Worm (Caenorhabditis elegans) whole organism, mixed stage, embryonic: ENCODE measurements around the gene aagr-1.

ENCODE experiments used
- M03D4.4 ChIP-seq: sonication (generic microtip); optimal IDR thresholded peaks from 2 replicates; lab custom pipeline; 2017; ENCODE audit warnings: mild to moderate bottlenecking, missing genetic modification characterization, missing compliant biosample characterization
- bed-3 ChIP-seq: fragments of 200-800 bp; sonication (Bioruptor generic); optimal IDR thresholded peaks from 3 replicates; lab custom pipeline; 2018; ENCODE audit warnings: mild to moderate bottlenecking, missing genetic modification characterization, moderate library complexity, missing compliant biosample characterization
- blmp-1 ChIP-seq: fragments of 150-350 bp; optimal IDR thresholded peaks from 2 replicates; lab custom pipeline; 2014; ENCODE audit warnings: missing biosample characterization, missing genetic modification characterization
- ceh-39 ChIP-seq: fragments of 150-350 bp; optimal IDR thresholded peaks from 2 replicates; lab custom pipeline; 2014; ENCODE audit warnings: missing biosample characterization, missing genetic modification characterization
- ceh-43 ChIP-seq: fragments of 200-800 bp; sonication (Bioruptor generic); optimal IDR thresholded peaks from 2 replicates; lab custom pipeline; 2018; ENCODE audit warnings: mild to moderate bottlenecking, missing genetic modification characterization, moderate library complexity, missing compliant biosample characterization
- ceh-83 ChIP-seq: fragments of 200-800 bp; sonication (Bioruptor generic); optimal IDR thresholded peaks from 2 replicates; lab custom pipeline; 2018; ENCODE audit warnings: mild to moderate bottlenecking, missing genetic modification characterization, missing compliant biosample characterization
- ces-1 ChIP-seq: fragments of 150-350 bp; optimal IDR thresholded peaks from 2 replicates; lab custom pipeline; 2014; ENCODE audit warnings: missing biosample characterization, missing genetic modification reagents, missing genetic modification characterization
- cnd-1 ChIP-seq: fragments of 200-800 bp; sonication (Bioruptor generic); optimal IDR thresholded peaks from 2 replicates; lab custom pipeline; 2018; ENCODE audit warnings: mild to moderate bottlenecking, missing genetic modification characterization, missing compliant biosample characterization
- drap-1 ChIP-seq: fragments of 200-800 bp; sonication (Bioruptor generic); optimal IDR thresholded peaks from 3 replicates; lab custom pipeline; 2018; ENCODE audit warnings: mild to moderate bottlenecking, missing genetic modification characterization, missing compliant biosample characterization
- elt-1 ChIP-seq: sonication (generic microtip); optimal IDR thresholded peaks from 2 replicates; lab custom pipeline; 2017; ENCODE audit warnings: missing genetic modification characterization, mild to moderate bottlenecking, missing compliant biosample characterization, antibody characterized with exemption, moderate library complexity, borderline replicate concordance; ENCODE audit not compliant: insufficient read depth
- elt-3 ChIP-seq: fragments of 150-350 bp; optimal IDR thresholded peaks from 2 replicates; lab custom pipeline; 2014; ENCODE audit warnings: missing biosample characterization, missing genetic modification characterization
- flh-1 ChIP-seq: fragments of 200-800 bp; sonication (Bioruptor generic); optimal IDR thresholded peaks from 2 replicates; lab custom pipeline; 2018; ENCODE audit warnings: mild to moderate bottlenecking, missing genetic modification characterization, moderate library complexity, missing compliant biosample characterization
- ham-2 ChIP-seq: fragments of 200-800 bp; sonication (Bioruptor generic); optimal IDR thresholded peaks from 2 replicates; lab custom pipeline; 2018; ENCODE audit warnings: mild to moderate bottlenecking, missing genetic modification characterization, missing compliant biosample characterization
- hlh-1 ChIP-seq: fragments of 150-350 bp; optimal IDR thresholded peaks from 2 replicates; lab custom pipeline; 2014; ENCODE audit warnings: missing biosample characterization, missing genetic modification reagents, missing genetic modification characterization
- lin-13 ChIP-seq: fragments of 150-350 bp; optimal IDR thresholded peaks from 2 replicates; lab custom pipeline; 2014; ENCODE audit warnings: missing biosample characterization, missing genetic modification characterization
- lin-32 ChIP-seq: fragments of 200-800 bp; sonication (Bioruptor generic); optimal IDR thresholded peaks from 2 replicates; lab custom pipeline; 2018; ENCODE audit warnings: mild to moderate bottlenecking, missing genetic modification characterization, missing compliant biosample characterization
- lsy-2 ChIP-seq: fragments of 150-350 bp; optimal IDR thresholded peaks from 2 replicates; lab custom pipeline; 2014; ENCODE audit warnings: missing biosample characterization, missing genetic modification characterization
- mls-2 ChIP-seq: sonication (generic microtip); optimal IDR thresholded peaks from 2 replicates; lab custom pipeline; 2016; ENCODE audit warnings: mild to moderate bottlenecking, missing genetic modification characterization, moderate library complexity, missing compliant biosample characterization
- nhr-12 ChIP-seq: fragments of 150-350 bp; optimal IDR thresholded peaks from 2 replicates; lab custom pipeline; 2014; ENCODE audit warnings: missing biosample characterization, missing genetic modification characterization
- nhr-2 ChIP-seq: fragments of 150-350 bp; optimal IDR thresholded peaks from 2 replicates; lab custom pipeline; 2014; ENCODE audit warnings: missing biosample characterization, missing genetic modification characterization
- nhr-237 ChIP-seq: fragments of 150-350 bp; optimal IDR thresholded peaks from 2 replicates; lab custom pipeline; 2014; ENCODE audit warnings: missing biosample characterization, missing genetic modification characterization
- nhr-28 ChIP-seq: fragments of 150-350 bp; optimal IDR thresholded peaks from 2 replicates; lab custom pipeline; 2014; ENCODE audit warnings: missing biosample characterization, missing genetic modification characterization
- nhr-76 ChIP-seq: sonication (generic microtip); optimal IDR thresholded peaks from 2 replicates; lab custom pipeline; 2017; ENCODE audit warnings: missing biosample characterization, missing genetic modification characterization
- pha-4 ChIP-seq: fragments of 150-350 bp; optimal IDR thresholded peaks from 2 replicates; lab custom pipeline; 2018; ENCODE audit warnings: missing biosample characterization, missing genetic modification reagents, missing genetic modification characterization
- sem-2 ChIP-seq: fragments of 200-800 bp; sonication (Bioruptor generic); optimal IDR thresholded peaks from 2 replicates; lab custom pipeline; 2018; ENCODE audit warnings: mild to moderate bottlenecking, missing genetic modification characterization, missing compliant biosample characterization
- snpc-4 ChIP-seq: fragments of 150-350 bp; optimal IDR thresholded peaks from 2 replicates; lab custom pipeline; 2014; ENCODE audit warnings: missing biosample characterization, missing genetic modification characterization
- sptf-1 ChIP-seq: sonication (generic microtip); optimal IDR thresholded peaks from 2 replicates; lab custom pipeline; 2017; ENCODE audit warnings: mild to moderate bottlenecking, missing genetic modification characterization, moderate library complexity, missing compliant biosample characterization
- tbx-8 ChIP-seq: fragments of 200-800 bp; sonication (Bioruptor generic); optimal IDR thresholded peaks from 2 replicates; lab custom pipeline; 2018; ENCODE audit warnings: mild to moderate bottlenecking, missing genetic modification characterization, moderate library complexity, missing compliant biosample characterization
- unc-39 ChIP-seq: fragments of 150-350 bp; optimal IDR thresholded peaks from 2 replicates; lab custom pipeline; 2014; ENCODE audit warnings: missing biosample characterization, missing genetic modification characterization
- unc-62 ChIP-seq: fragments of 150-350 bp; optimal IDR thresholded peaks from 2 replicates; lab custom pipeline; 2014; ENCODE audit warnings: missing biosample characterization, missing genetic modification reagents, missing genetic modification characterization
- zip-8 ChIP-seq: fragments of 150-350 bp; optimal IDR thresholded peaks from 2 replicates; lab custom pipeline; 2014; ENCODE audit warnings: missing biosample characterization, missing genetic modification characterization
- ztf-11 ChIP-seq: fragments of 150-350 bp; optimal IDR thresholded peaks from 2 replicates; lab custom pipeline; 2014; ENCODE audit warnings: missing biosample characterization, missing genetic modification characterization

aagr-1 gene

DNA sequence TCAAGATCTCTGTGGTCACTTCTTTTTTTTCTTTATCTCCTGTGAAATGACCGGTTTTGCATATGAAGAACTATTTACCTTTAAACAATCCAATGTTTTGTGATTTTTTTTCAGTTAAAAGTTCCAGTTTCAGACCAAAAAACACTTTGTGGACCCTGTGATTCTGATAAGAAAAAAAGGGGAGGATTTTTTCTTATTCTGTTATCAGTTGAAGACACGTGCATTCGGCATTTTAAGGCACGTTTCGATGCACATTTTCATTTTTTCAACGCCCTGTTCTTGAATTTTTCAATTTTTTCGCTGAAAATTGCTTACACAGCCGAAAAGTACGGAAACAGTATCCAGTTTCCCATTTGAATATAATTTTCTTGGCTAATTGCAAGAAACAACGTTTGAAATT lies at the start of gene aagr-1:
TSS of gene aagr-1 (plus strand) at position 227 of the 400 bp plus-strand sequence.
- TF ChIP-seq ceh-43 (GFP tag; lab: Kevin White, UChicago) (no peak), blmp-1 (no peak), snpc-4 (no peak), lin-32 (GFP tag; lab: Kevin White, UChicago) (no peak), elt-1 (tag; lab: Kevin White, UChicago) (no peak), zip-8 (no peak), nhr-2 (no peak), sptf-1 (no peak), hlh-1 (tag; lab: Kevin White, UChicago) (no peak), tbx-8 (GFP tag; lab: Kevin White, UChicago) (no peak), ceh-39 (tag; lab: Kevin White, UChicago) (no peak), ham-2 (GFP tag; lab: Kevin White, UChicago) (no peak), pha-4 (tag; lab: Kevin White, UChicago) (no peak), ztf-11 (no peak), ceh-83 (GFP tag; lab: Kevin White, UChicago) (no peak), cnd-1 (tag; lab: Kevin White, UChicago) (no peak), M03D4.4 (no peak), drap-1 (GFP tag; lab: Kevin White, UChicago) (no peak), nhr-28 (tag; lab: Kevin White, UChicago) (no peak)
- TF ChIP-seq, all 35 proteins: peak for 0

DNA sequence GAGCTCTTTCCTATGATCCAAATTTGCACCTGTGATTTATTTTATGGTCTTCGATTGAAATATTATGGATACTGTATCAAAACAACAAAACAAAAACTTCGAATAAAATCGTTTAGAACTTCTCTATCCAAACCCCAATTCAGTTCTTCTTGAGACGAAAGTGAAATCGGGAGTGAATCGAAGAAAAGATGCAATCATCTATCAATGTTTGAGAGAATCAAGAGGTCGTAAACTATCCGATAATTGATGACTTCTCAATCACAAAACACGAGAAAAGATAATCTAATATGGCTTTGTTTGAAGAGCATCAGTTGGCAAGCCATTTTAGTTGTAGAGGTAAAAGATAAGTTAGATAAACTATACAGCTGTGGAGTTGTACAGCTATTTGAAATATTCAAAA lies 48.5 kb upstream of the aagr-1 start:
- TF ChIP-seq mls-2 (tag; lab: Kevin White, UChicago) (no peak), lin-32 (GFP tag; lab: Kevin White, UChicago) (no peak), unc-62 (GFP tag; lab: Kevin White, UChicago) (no peak), tbx-8 (GFP tag; lab: Kevin White, UChicago) (no peak), flh-1 (no peak), ceh-83 (GFP tag; lab: Kevin White, UChicago) (no peak)
- TF ChIP-seq, all 35 proteins: peak for 0

DNA sequence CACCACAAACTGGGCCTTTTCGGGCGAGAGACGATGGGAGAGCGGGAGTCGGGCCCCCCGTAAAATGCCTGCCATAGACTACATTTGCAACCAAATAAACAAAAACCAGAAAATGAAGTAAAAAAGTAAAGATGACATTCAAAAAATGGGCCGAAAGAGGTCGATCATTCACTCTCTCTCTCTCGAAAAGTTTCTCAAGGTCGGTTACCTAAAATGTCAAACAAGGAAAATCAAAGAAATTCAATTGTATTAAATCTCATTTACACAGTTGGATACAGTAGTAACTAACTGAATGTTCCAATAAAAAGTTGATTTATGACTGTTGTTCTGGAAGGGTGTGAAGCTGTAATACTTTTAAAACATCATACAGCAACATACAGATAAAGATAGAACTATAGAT lies 47.5 kb upstream of the aagr-1 start:
- no peak for TF ChIP-seq elt-1 (tag; lab: Kevin White, UChicago)
- TF ChIP-seq nhr-76 (tag; lab: Kevin White, UChicago) = no peak
- no peak for TF ChIP-seq zip-8
- no peak for TF ChIP-seq ztf-11
- no peak for TF ChIP-seq blmp-1
- TF ChIP-seq tbx-8 (GFP tag; lab: Kevin White, UChicago) = no peak
- TF ChIP-seq ceh-39 (tag; lab: Kevin White, UChicago) = no peak
- no peak for TF ChIP-seq ceh-43 (GFP tag; lab: Kevin White, UChicago)
- TF ChIP-seq nhr-237 (tag; lab: Kevin White, UChicago) = no peak
- no peak for TF ChIP-seq bed-3 (GFP tag; lab: Kevin White, UChicago)
- TF ChIP-seq lin-13 (tag; lab: Kevin White, UChicago) = no peak
- no peak for TF ChIP-seq nhr-2
- no peak for TF ChIP-seq drap-1 (GFP tag; lab: Kevin White, UChicago)

DNA sequence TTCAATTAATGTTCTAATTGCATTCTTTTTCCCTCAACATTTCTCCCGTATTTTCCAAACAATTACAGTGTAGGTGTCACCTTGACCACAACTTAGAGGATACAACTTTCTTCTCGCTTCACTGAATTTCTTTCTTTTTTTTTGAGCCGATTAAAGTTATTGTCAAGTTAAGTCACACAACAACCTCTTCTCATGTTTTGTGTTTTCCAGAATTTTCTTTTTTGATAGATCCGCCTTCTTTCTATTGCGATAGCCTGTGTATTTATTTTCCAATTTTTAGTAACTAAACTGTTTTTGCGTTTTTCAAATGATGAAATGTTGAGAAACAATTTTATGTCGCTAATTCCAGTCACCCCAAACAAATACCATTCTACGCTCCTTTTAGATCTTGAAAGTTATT lies 40.7 kb upstream of the aagr-1 start, which contains the start of gene F35H10.3:
TSS of gene F35H10.3 (plus strand) at position 301 of the 400 bp plus-strand sequence.
- TF ChIP-seq ces-1 (GFP tag; lab: Kevin White, UChicago) = no peak
- no peak for TF ChIP-seq drap-1 (GFP tag; lab: Kevin White, UChicago)
- TF ChIP-seq nhr-12 (tag; lab: Kevin White, UChicago) = no peak
- no peak for TF ChIP-seq sptf-1
- no peak for TF ChIP-seq M03D4.4
- no peak for TF ChIP-seq lsy-2
- TF ChIP-seq ceh-39 (tag; lab: Kevin White, UChicago) = no peak
- no peak for TF ChIP-seq nhr-28 (tag; lab: Kevin White, UChicago)
- no peak for TF ChIP-seq blmp-1
- TF ChIP-seq ztf-11 = no peak
- no peak for TF ChIP-seq sem-2 (GFP tag; lab: Kevin White, UChicago)
- TF ChIP-seq tbx-8 (GFP tag; lab: Kevin White, UChicago) = no peak
- TF ChIP-seq nhr-2 = no peak
- TF ChIP-seq hlh-1 (tag; lab: Kevin White, UChicago) = no peak
- TF ChIP-seq unc-39 (tag; lab: Kevin White, UChicago) = no peak
- TF ChIP-seq lin-32 (GFP tag; lab: Kevin White, UChicago) = no peak
- no peak for TF ChIP-seq bed-3 (GFP tag; lab: Kevin White, UChicago)
- no peak for TF ChIP-seq unc-62 (GFP tag; lab: Kevin White, UChicago)
- TF ChIP-seq elt-3 (tag; lab: Kevin White, UChicago) = no peak
